Worm (Caenorhabditis elegans) whole organism, early embryonic: ENCODE measurements around the gene ZK813.1.

Source experiments
- B0310.2 ChIP-seq: sonication (generic microtip); optimal IDR thresholded peaks from 2 replicates; lab custom pipeline; 2016; ENCODE audit warnings: mild to moderate bottlenecking, missing genetic modification characterization, missing compliant biosample characterization
- F13C5.2 ChIP-seq: sonication (generic microtip); optimal IDR thresholded peaks from 2 replicates; lab custom pipeline; 2017; ENCODE audit warnings: mild to moderate bottlenecking, missing genetic modification characterization, inconsistent platforms, missing compliant biosample characterization
- aly-1 ChIP-seq: sonication (generic microtip); optimal IDR thresholded peaks from 2 replicates; lab custom pipeline; 2016; ENCODE audit warnings: missing genetic modification characterization, missing compliant biosample characterization
- ama-1 ChIP-seq: fragments of 150-350 bp; optimal IDR thresholded peaks from 2 replicates; lab custom pipeline; 2014
- ceh-13 ChIP-seq: fragments of 200-800 bp; sonication (Bioruptor generic); optimal IDR thresholded peaks from 2 replicates; lab custom pipeline; 2018; ENCODE audit warnings: mild to moderate bottlenecking, missing genetic modification characterization, missing compliant biosample characterization
- ceh-36 ChIP-seq: sonication (generic microtip); optimal IDR thresholded peaks from 2 replicates; lab custom pipeline; 2016; ENCODE audit warnings: missing genetic modification characterization, inconsistent platforms, missing compliant biosample characterization
- ets-7 ChIP-seq: sonication (generic microtip); optimal IDR thresholded peaks from 2 replicates; lab custom pipeline; 2016; ENCODE audit warnings: missing genotype, missing genetic modification characterization, missing compliant biosample characterization
- flt-1 ChIP-seq: fragments of 200-800 bp; sonication (Bioruptor generic); IDR thresholded peaks from 2 replicates; pipeline ENCODE4 v1.3.6; 2022; ENCODE audit warnings: missing genetic modification characterization, missing compliant biosample characterization
- hmbx-1 ChIP-seq: sonication (generic microtip); optimal IDR thresholded peaks from 2 replicates; lab custom pipeline; 2016; ENCODE audit warnings: mild to moderate bottlenecking, missing genetic modification characterization, missing compliant biosample characterization
- hmg-4 ChIP-seq: fragments of 200-800 bp; sonication (Bioruptor generic); optimal IDR thresholded peaks from 2 replicates; lab custom pipeline; 2018; ENCODE audit warnings: mild to moderate bottlenecking, missing genetic modification characterization, missing compliant biosample characterization
- hnd-1 ChIP-seq: sonication (generic microtip); optimal IDR thresholded peaks from 2 replicates; lab custom pipeline; 2016; ENCODE audit warnings: missing genetic modification characterization, missing compliant biosample characterization
- pes-1 ChIP-seq: fragments of 200-800 bp; sonication (Bioruptor generic); IDR thresholded peaks from 2 replicates; pipeline ENCODE4 v1.3.6; 2022; ENCODE audit warnings: missing genetic modification reagents, missing genetic modification characterization, missing compliant biosample characterization
- scrt-1 ChIP-seq: fragments of 200-800 bp; sonication (Bioruptor generic); IDR thresholded peaks from 2 replicates; pipeline ENCODE4 v1.3.6; 2022; ENCODE audit warnings: missing genetic modification characterization, missing compliant biosample characterization
- sea-1 ChIP-seq: fragments of 200-800 bp; sonication (Bioruptor generic); conservative IDR thresholded peaks from 2 replicates; pipeline ENCODE4 v1.3.6; 2022; ENCODE audit warnings: missing genetic modification characterization, missing compliant biosample characterization
- tbx-11 ChIP-seq: fragments of 200-800 bp; sonication (Bioruptor generic); IDR thresholded peaks from 2 replicates; pipeline ENCODE4 v1.3.6; 2022; ENCODE audit warnings: missing genetic modification characterization, missing compliant biosample characterization
- tbx-37 ChIP-seq: fragments of 200-800 bp; sonication (Bioruptor generic); conservative IDR thresholded peaks from 2 replicates; pipeline ENCODE4 v1.3.6; 2022; ENCODE audit warnings: missing genetic modification reagents, missing genetic modification characterization, missing compliant biosample characterization
- tra-4 ChIP-seq: sonication (generic microtip); optimal IDR thresholded peaks from 2 replicates; lab custom pipeline; 2017; ENCODE audit warnings: missing genetic modification characterization, missing compliant biosample characterization

ZK813.1 gene

DNA sequence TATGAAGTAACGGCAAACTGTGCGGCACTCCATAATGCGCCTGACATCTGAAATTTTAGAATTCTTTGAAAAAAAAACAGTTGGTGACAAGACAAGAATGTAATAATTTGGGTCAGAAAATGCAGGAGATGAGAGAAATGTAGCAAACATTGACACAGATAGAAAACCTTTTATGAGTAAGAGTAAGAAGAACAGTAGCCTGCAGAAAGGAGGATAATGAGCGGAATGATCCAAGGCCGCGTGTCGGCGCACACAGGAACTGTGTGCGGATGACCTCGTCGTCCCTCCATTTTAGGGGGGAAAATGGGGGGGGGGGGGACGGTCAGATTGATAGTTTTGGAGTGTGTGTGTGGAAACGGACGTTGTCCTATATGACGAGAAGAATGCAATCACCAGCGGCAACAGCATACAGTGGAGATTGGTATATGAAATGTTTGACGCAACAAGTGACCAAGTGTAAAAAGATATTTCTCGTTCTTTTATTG lies 31.4 kb upstream of the ZK813.1 start, which contains the start of gene dhs-27:
Gene dhs-27 (minus strand): TSS at position 51 of the 485 bp plus-strand sequence.
- TF ChIP-seq hmg-4 (peak; percentile 1), F13C5.2 (tag; lab: Kevin White, UChicago) (no peak), sea-1 (GFP tag; lab: Robert Waterston, UW) (no peak)

DNA sequence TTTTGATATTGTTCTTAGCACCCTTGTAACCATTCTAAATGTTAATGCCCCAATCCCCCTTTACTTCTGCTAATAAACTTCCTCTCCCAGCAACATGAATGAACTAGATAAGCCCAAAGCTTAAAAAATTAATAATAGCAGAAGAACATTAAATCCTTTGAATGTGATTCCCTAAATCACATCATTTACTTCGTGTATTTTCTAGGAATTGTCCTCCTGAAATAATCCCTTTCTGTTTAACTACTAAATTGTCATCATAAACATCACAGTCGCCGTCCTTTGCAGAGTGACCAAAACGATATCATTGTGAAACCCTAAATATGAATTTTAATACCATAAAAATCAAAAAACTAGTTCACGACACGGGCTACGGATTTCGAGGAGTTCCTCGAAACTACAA lies 30.0 kb upstream of the ZK813.1 start:
- TF ChIP-seq hmbx-1 (no peak), scrt-1 (GFP tag; lab: Robert Waterston, UW) (no peak), hnd-1 (tag; lab: Kevin White, UChicago) (no peak), tbx-37 (GFP tag; lab: Robert Waterston, UW) (no peak), tra-4 (tag; lab: Kevin White, UChicago) (no peak), sea-1 (GFP tag; lab: Robert Waterston, UW) (no peak), B0310.2 (no peak), flt-1 (no peak), ceh-36 (tag; lab: Kevin White, UChicago) (no peak), ets-7 (tag; lab: Kevin White, UChicago) (no peak), aly-1 (tag; lab: Kevin White, UChicago) (no peak), pes-1 (no peak)

DNA sequence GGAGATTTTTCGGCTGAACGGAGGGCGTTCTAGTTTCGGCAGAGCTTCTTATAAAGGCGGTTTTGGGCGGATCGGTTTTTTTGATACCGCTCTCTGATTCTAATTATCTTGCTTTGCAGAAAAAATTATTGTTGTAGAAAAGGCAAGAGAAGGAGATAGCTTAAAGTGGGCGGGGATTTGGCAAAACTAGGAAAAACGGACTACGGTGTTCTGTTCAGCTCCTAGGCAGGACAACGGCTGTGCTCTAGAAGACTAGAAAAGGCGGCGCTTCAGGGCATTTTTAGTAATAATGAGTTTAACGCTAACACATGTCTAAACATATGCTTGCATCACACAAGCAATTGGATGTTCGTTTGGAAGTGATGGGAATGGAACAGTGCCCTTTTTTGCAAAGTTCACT lies 27.0 kb upstream of the ZK813.1 start, which contains the start of gene C04F6.7:
Gene C04F6.7 (minus strand): TSS at position 101 of the 400 bp plus-strand sequence.
- no peak for TF ChIP-seq ceh-36 (tag; lab: Kevin White, UChicago)
- TF ChIP-seq scrt-1 (GFP tag; lab: Robert Waterston, UW), result no peak
- no peak for TF ChIP-seq hnd-1 (tag; lab: Kevin White, UChicago)
- no peak for TF ChIP-seq hmg-4
- TF ChIP-seq ama-1, result no peak
- no peak for TF ChIP-seq tbx-11 (GFP tag; lab: Robert Waterston, UW)
- TF ChIP-seq B0310.2, result no peak

DNA sequence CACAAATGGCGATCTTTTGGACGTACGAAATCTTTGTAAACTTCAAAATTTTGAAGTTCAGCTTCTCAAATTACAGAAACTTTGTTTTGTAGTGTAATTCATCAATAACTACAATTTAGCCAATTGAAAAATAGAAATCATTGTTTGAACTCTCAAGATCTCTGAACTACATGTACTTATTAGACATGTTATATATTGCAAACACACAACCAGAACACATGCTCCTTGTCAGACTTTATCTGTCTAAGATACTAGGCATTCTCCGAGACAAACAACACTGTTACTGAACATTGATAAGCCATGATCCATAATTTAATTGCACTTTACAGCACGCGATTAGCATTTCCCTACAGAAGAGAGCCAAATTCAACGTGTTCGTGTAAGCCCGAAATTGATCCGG lies 21.6 kb upstream of the ZK813.1 start, which contains the start of gene ZK813.6:
Gene ZK813.6 (plus strand): TSS at position 301 of the 400 bp plus-strand sequence.
- TF ChIP-seq F13C5.2 (tag; lab: Kevin White, UChicago) (no peak), pes-1 (no peak)

DNA sequence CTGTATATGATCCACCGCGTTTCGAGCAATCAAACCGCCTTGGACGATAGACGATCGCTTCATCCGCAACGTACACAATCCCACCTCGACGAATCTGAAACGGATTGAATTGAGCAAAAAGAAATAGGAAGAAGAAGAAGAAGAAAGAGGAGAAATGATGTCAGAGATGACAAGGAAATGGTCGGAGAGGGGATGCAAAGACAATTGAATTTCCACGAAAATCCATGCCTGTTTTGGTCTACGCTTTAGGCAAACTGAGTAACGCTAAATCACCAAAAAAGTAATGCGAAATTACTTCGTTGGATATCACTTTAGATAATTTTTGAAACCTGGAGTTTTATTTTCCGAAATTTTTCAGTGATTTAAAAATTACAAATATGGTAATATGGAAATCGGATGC lies 17.0 kb upstream of the ZK813.1 start:
- TF ChIP-seq aly-1 (tag; lab: Kevin White, UChicago) (no peak), ceh-36 (tag; lab: Kevin White, UChicago) (no peak), scrt-1 (GFP tag; lab: Robert Waterston, UW) (no peak), tbx-37 (GFP tag; lab: Robert Waterston, UW) (no peak), ceh-13 (no peak)

DNA sequence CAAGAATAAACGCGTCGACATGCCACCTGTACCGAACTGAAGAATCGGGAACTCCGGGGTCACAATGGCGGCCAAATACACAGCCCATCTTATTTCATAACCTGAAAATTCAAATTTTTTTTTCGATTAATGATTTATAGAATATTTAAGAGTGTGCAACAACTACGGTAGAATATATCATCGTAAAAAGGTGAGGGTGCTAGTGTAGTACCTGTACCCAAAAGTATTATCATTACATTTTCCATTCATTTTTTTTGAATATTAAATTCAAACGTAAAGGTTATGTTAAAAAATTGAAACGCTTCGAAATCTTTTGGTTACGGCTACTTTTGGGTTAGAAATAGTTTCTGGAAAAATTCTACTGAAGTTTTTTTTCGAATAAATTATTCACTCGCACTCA lies 16.1 kb upstream of the ZK813.1 start, which contains the start of gene ZK813.4:
Gene ZK813.4 (minus strand): TSS at position 101 of the 400 bp plus-strand sequence.
- TF ChIP-seq hmg-4 (no peak), tbx-37 (GFP tag; lab: Robert Waterston, UW) (no peak), aly-1 (tag; lab: Kevin White, UChicago) (no peak), B0310.2 (no peak), ceh-13 (no peak), ama-1 (no peak), hmbx-1 (no peak), hnd-1 (tag; lab: Kevin White, UChicago) (no peak), sea-1 (GFP tag; lab: Robert Waterston, UW) (no peak), flt-1 (no peak), tra-4 (tag; lab: Kevin White, UChicago) (no peak), F13C5.2 (tag; lab: Kevin White, UChicago) (no peak), scrt-1 (GFP tag; lab: Robert Waterston, UW) (no peak), tbx-11 (GFP tag; lab: Robert Waterston, UW) (no peak), ets-7 (tag; lab: Kevin White, UChicago) (no peak), pes-1 (no peak), ceh-36 (tag; lab: Kevin White, UChicago) (no peak)

DNA sequence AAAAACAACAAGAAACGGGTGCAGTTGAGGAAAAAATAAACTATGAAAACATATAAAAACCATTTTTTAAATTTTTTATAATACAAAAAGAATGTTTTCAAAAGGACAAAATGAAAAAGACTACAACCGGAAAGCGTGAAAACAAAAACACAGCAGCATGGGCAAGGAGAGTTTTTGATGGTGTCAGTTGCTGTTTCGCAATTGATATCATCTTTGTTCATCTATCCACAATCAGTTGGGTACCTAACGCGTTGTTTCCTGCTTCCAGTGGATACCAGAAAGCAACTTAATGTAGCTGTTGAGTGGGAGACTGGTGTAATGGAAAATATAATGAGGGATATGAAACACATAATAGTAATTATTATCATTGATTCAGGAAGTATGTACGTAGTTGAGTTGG lies 6.3 kb upstream of the ZK813.1 start:
- TF ChIP-seq ets-7 (tag; lab: Kevin White, UChicago) (no peak), ama-1 (no peak), sea-1 (GFP tag; lab: Robert Waterston, UW) (no peak)

DNA sequence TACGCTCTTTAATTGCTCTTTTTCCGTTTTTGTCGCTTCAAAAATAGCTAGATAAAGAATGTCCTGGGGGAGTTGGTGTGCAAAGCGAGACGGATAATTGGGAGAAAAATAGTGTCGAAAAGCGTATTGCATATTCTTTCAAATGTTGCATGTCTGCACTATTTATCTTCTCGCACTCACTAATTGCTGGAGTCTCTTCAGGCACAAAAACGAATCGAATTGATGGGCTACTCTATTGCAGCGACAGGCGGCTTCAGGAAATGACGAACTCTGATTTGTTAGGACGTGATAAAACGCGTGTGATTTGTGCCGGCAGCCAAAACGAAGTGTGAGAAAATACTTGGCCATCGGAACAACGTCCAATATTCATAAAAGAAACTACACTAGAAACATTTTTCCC lies 5.8 kb upstream of the ZK813.1 start:
- no peak for TF ChIP-seq ama-1
- TF ChIP-seq hmbx-1, result no peak
- TF ChIP-seq scrt-1 (GFP tag; lab: Robert Waterston, UW), result no peak
- TF ChIP-seq aly-1 (tag; lab: Kevin White, UChicago), result no peak
- TF ChIP-seq hnd-1 (tag; lab: Kevin White, UChicago), result no peak
- TF ChIP-seq ets-7 (tag; lab: Kevin White, UChicago), result no peak
- TF ChIP-seq tra-4 (tag; lab: Kevin White, UChicago), result no peak
- TF ChIP-seq F13C5.2 (tag; lab: Kevin White, UChicago), result no peak
- TF ChIP-seq B0310.2, result no peak
- TF ChIP-seq ceh-36 (tag; lab: Kevin White, UChicago), result no peak
- no peak for TF ChIP-seq hmg-4

DNA sequence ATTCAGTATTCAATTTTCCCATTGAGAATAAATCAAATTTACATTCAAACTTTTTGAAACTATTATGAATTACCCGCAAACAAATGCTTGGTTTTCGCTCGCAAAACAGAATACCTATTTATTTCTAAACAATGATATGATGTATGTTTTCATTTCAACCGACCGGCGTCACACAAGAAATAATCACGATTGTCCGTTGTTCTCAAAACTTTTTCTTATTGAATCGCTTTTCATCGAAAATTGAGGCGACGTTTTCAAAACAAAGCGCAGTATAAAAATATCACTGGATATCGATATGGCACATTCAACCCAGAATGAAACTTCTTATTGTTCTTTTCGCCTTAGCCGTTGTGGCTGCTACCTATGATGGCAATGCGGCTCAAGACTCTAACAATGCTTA lies 4.6 kb upstream of the ZK813.1 start, which contains the start of gene ZK813.3:
Gene ZK813.3 (plus strand): TSS at position 301 of the 400 bp plus-strand sequence.
- no peak for TF ChIP-seq ama-1
- TF ChIP-seq ceh-13, result no peak
- no peak for TF ChIP-seq sea-1 (GFP tag; lab: Robert Waterston, UW)
- no peak for TF ChIP-seq hmg-4
- TF ChIP-seq flt-1, result no peak
- no peak for TF ChIP-seq scrt-1 (GFP tag; lab: Robert Waterston, UW)
- TF ChIP-seq tra-4 (tag; lab: Kevin White, UChicago), result no peak
- TF ChIP-seq hmbx-1, result no peak
- TF ChIP-seq B0310.2, result no peak
- TF ChIP-seq tbx-11 (GFP tag; lab: Robert Waterston, UW), result no peak
- TF ChIP-seq aly-1 (tag; lab: Kevin White, UChicago), result no peak
- TF ChIP-seq hnd-1 (tag; lab: Kevin White, UChicago), result no peak
- no peak for TF ChIP-seq ceh-36 (tag; lab: Kevin White, UChicago)
- TF ChIP-seq F13C5.2 (tag; lab: Kevin White, UChicago), result no peak
- TF ChIP-seq tbx-37 (GFP tag; lab: Robert Waterston, UW), result no peak
- no peak for TF ChIP-seq ets-7 (tag; lab: Kevin White, UChicago)
- no peak for TF ChIP-seq pes-1
